Worm (Caenorhabditis elegans): ENCODE data around the gene Y37A1A.3.

Y37A1A.3 gene

ce11 chrIV:13893103-13893502 lies 9.6 kb downstream of the Y37A1A.3 start (continued):
- TF ChIP-seq F10B5.3 (tag; optimal IDR thresholded peaks at IDR 0.05) (no peak), D1046.2 (GFP tag; IDR thresholded peaks at IDR 0.05) (no peak), tag-97 (GFP tag; IDR thresholded peaks at IDR 0.05) (no peak), sdz-12 (GFP tag; optimal IDR thresholded peaks at IDR 0.05) (no peak), T26A8.4 (GFP tag; IDR thresholded peaks at IDR 0.05) (no peak), mdl-1 (tag; optimal IDR thresholded peaks at IDR 0.05) (no peak), jun-1 (tag; optimal IDR thresholded peaks at IDR 0.05) (no peak), ZK546.5 (tag; optimal IDR thresholded peaks at IDR 0.05) (no peak), unc-130 (GFP tag; optimal IDR thresholded peaks at IDR 0.05) (no peak), T20F7.1 (GFP tag; optimal IDR thresholded peaks at IDR 0.05) (no peak), Y48G9A.11 (GFP tag; IDR thresholded peaks at IDR 0.05) (peak; percentile 70), vab-7 (GFP tag; IDR thresholded peaks at IDR 0.05) (no peak), lir-3 (tag; optimal IDR thresholded peaks at IDR 0.05) (no peak), nhr-11 (tag; optimal IDR thresholded peaks at IDR 0.05) (no peak), zip-11 (GFP tag; IDR thresholded peaks at IDR 0.05) (no peak), nhr-76 (tag; optimal IDR thresholded peaks at IDR 0.05) (no peak), daf-19 (GFP tag; conservative IDR thresholded peaks at IDR 0.05) (no peak), tra-1 (GFP tag; IDR thresholded peaks at IDR 0.05) (no peak), dmd-6 (GFP tag; IDR thresholded peaks at IDR 0.05) (no peak), ceh-20 (GFP tag; IDR thresholded peaks at IDR 0.05) (no peak), nhr-111 (GFP tag; optimal IDR thresholded peaks at IDR 0.05) (peak; percentile 42), cey-2 (tag; optimal IDR thresholded peaks at IDR 0.05; ENCODE audit: borderline replicate concordance, insufficient read depth) (no peak), duxl-1 (tag; optimal IDR thresholded peaks at IDR 0.05; ENCODE audit: poor library complexity) (no peak), hmg-1.1 (GFP tag; IDR thresholded peaks at IDR 0.05) (0 out of 2 replicates have a peak, but pooled peaks have one; percentile 28), ceh-32 (tag; optimal IDR thresholded peaks at IDR 0.05; ENCODE audit: poor library complexity) (no peak), unc-62 (GFP tag; optimal IDR thresholded peaks at IDR 0.05 in 1 of 2) (peak in 1 of 2 experiments; percentile 53), unc-62 (tag; optimal IDR thresholded peaks at IDR 0.05) (no peak), skn-1 (tag; optimal IDR thresholded peaks at IDR 0.05) (no peak), nhr-28 (tag; optimal IDR thresholded peaks at IDR 0.05) (no peak), ces-1 (GFP tag; optimal IDR thresholded peaks at IDR 0.05) (no peak), nhr-41 (GFP tag; IDR thresholded peaks at IDR 0.05) (no peak), zfp-2 (tag; optimal IDR thresholded peaks at IDR 0.05) (no peak), dmd-9 (GFP tag; IDR thresholded peaks at IDR 0.05) (no peak)

- TF ChIP-seq nhr-11 (tag; optimal IDR thresholded peaks at IDR 0.05) (no peak), nhr-237 (tag; optimal IDR thresholded peaks at IDR 0.05) (no peak), ceh-32 (tag; optimal IDR thresholded peaks at IDR 0.05; ENCODE audit: poor library complexity) (no peak), zip-2 (tag; optimal IDR thresholded peaks at IDR 0.05) (no peak), ztf-11 (tag; optimal IDR thresholded peaks at IDR 0.05) (no peak), mes-2 (tag; optimal IDR thresholded peaks at IDR 0.05; ENCODE audit: poor library complexity, severe bottlenecking) (no peak), ces-1 (GFP tag; optimal IDR thresholded peaks at IDR 0.05) (no peak)
These were observed 14.5 kb downstream of the Y37A1A.3 start for ce11 chrIV:13888164-13888518.

- peak; percentile 16 for TF ChIP-seq zfp-2 (tag; optimal IDR thresholded peaks at IDR 0.05)
- peak; percentile 81 for TF ChIP-seq F37D6.2 (tag; optimal IDR thresholded peaks at IDR 0.05)
- peak; percentile 84 for TF ChIP-seq egl-43 (GFP tag; IDR thresholded peaks at IDR 0.05)
- TF ChIP-seq nhr-25 (tag; optimal IDR thresholded peaks at IDR 0.05; ENCODE audit: borderline replicate concordance, insufficient read depth): peak; percentile 81
- TF ChIP-seq madf-5 (GFP tag; IDR thresholded peaks at IDR 0.05): 0 out of 4 replicates have a peak, but pooled peaks of 1 of the 2 experiments have one; percentile 66
- TF ChIP-seq nhr-28 (tag; optimal IDR thresholded peaks at IDR 0.05): peak; percentile 54
- no peak for TF ChIP-seq daf-8 (GFP tag; IDR thresholded peaks at IDR 0.05)
- no peak for TF ChIP-seq daf-19 (GFP tag; conservative IDR thresholded peaks at IDR 0.05)
- TF ChIP-seq aha-1 (tag): peak; percentile 97
- TF ChIP-seq ceh-32 (tag; optimal IDR thresholded peaks at IDR 0.05; ENCODE audit: poor library complexity): peak; percentile 78
- peak; percentile 87 to 92 for TF ChIP-seq mdl-1 (tag; optimal IDR thresholded peaks at IDR 0.05)
- no peak for TF ChIP-seq ama-1 (optimal IDR thresholded peaks at IDR 0.05)
- TF ChIP-seq fkh-10 (GFP tag; optimal IDR thresholded peaks at IDR 0.05): peak; percentile 70
- peak; percentile 61; the same call in 1 of the 2 replicates for TF ChIP-seq php-3 (GFP tag; IDR thresholded peaks at IDR 0.05)
- TF ChIP-seq vab-7 (GFP tag; IDR thresholded peaks at IDR 0.05): peak; percentile 66
- TF ChIP-seq nhr-237 (tag; optimal IDR thresholded peaks at IDR 0.05): peak; percentile 8
- no peak for TF ChIP-seq lin-39 (tag; optimal IDR thresholded peaks at IDR 0.05)
- no peak for TF ChIP-seq ztf-11 (tag; optimal IDR thresholded peaks at IDR 0.05)
These were observed 15.1 kb downstream of the Y37A1A.3 start, which contains the start of gene lin-66 for ce11 chrIV:13887408-13888163. Gene lin-66 (plus strand): TSS chrIV:13888079.
